Worm (Caenorhabditis elegans): Measurements from ENCODE around the gene cutc-1.

DNA sequence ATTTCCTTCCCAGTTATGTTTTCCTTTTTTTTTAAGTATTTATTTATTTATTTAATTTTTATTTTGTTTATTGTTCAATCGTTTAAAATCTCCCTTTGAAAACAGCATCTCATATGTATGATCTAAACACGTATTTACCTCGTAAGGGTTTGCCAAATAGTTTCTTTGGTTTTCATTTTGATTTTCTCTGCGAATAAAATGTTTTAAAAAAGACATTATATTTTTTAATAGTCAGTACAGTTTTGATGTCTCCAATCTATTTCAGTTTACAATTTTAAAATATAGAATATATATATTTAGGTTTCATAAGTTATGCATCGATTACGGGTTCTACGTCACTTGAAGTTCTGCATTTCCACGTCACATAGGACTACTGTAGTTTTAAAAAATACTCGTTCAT lies 22.8 kb downstream of the cutc-1 start, which contains the start of gene R05D3.12:
- no peak for TF ChIP-seq hlh-15 (tag; optimal IDR thresholded peaks at IDR 0.05)
- no peak for TF ChIP-seq ama-1 (optimal IDR thresholded peaks at IDR 0.05)
- no peak for TF ChIP-seq pros-1 (tag; optimal IDR thresholded peaks at IDR 0.05)
- no peak for TF ChIP-seq fax-1 (tag; optimal IDR thresholded peaks at IDR 0.05)
